Worm (Caenorhabditis elegans): Measurements from ENCODE around the gene mig-6.

mig-6 gene

DNA sequence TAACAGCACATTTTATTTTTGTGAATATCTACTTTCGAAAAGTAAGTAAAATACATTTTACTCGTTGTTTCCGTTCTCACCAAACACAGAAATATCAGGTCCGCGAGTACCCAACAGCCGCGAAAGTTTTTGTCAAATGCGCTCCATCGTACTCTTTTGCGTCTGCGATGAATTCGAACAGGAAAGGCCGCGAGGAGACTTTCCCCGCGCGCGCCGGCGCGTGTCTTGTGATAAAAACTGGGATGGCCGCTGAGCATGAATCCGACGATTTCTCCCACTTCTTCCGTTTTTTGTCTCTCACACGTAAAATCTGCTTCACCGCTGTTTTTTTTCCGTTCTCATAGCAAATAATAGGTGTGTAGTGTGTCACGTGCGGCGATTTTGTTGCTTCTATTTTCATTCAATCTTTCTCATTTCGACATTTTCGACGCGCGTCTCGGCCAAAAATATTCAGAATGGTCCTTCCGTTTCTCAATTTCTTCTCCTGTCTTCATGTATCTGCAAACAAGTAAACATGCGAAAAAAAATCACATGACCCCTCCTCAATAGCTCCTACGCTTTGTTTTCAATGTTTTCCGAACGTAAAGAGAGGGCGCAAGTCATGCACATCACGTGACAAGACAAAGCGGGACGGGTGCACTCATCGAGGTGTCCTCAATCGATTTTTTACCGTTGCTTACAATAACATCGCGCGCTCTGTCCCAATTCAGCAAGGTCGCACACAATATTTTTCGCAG, 22.8 kb upstream of the mig-6 start, which contains the start of gene uvs-1 (continued):
- peak; percentile 12 for TF ChIP-seq duxl-1 (tag; optimal IDR thresholded peaks at IDR 0.05; ENCODE audit: poor library complexity)
- peak; percentile 24 for TF ChIP-seq nhr-48 (tag; optimal IDR thresholded peaks at IDR 0.05)
- no peak for TF ChIP-seq arid-1 (GFP tag; conservative IDR thresholded peaks at IDR 0.05)
- no peak for TF ChIP-seq F10B5.3 (tag; optimal IDR thresholded peaks at IDR 0.05)
- TF ChIP-seq mep-1 (tag; optimal IDR thresholded peaks at IDR 0.05) = peak; percentile 8
- no peak; the same call in none of the 2 replicates for TF ChIP-seq lin-38 (GFP tag; IDR thresholded peaks at IDR 0.05)
- no peak for TF ChIP-seq daf-19 (GFP tag; conservative IDR thresholded peaks at IDR 0.05)
- no peak for TF ChIP-seq snpc-1.2 (GFP tag; IDR thresholded peaks at IDR 0.05)
- TF ChIP-seq fkh-10 (GFP tag; optimal IDR thresholded peaks at IDR 0.05) = peak; percentile 8
- no peak for TF ChIP-seq T26A8.4 (GFP tag; IDR thresholded peaks at IDR 0.05)
- TF ChIP-seq mxl-2 (GFP tag; conservative IDR thresholded peaks at IDR 0.05) = no peak
- TF ChIP-seq set-16 (GFP tag; IDR thresholded peaks at IDR 0.05) = no peak
- TF ChIP-seq daf-8 (GFP tag; IDR thresholded peaks at IDR 0.05) = no peak
- TF ChIP-seq ctbp-1 (GFP tag; IDR thresholded peaks at IDR 0.05) = no peak
- TF ChIP-seq lin-15B (tag; optimal IDR thresholded peaks at IDR 0.05) = no peak
- no peak for TF ChIP-seq dve-1 (tag; optimal IDR thresholded peaks at IDR 0.05; ENCODE audit: insufficient read depth)
- peak; percentile 51 for TF ChIP-seq hlh-11 (tag; optimal IDR thresholded peaks at IDR 0.05)
- no peak for TF ChIP-seq egl-27 (tag; optimal IDR thresholded peaks at IDR 0.05)
- TF ChIP-seq zag-1 (tag; optimal IDR thresholded peaks at IDR 0.05) = no peak
- TF ChIP-seq nhr-77 (tag; optimal IDR thresholded peaks at IDR 0.05) = peak; percentile 39
- peak; percentile 61 for TF ChIP-seq nhr-28 (tag; optimal IDR thresholded peaks at IDR 0.05)
- no peak for TF ChIP-seq ama-1 (optimal IDR thresholded peaks at IDR 0.05)
- TF ChIP-seq ceh-44 (GFP tag; IDR thresholded peaks at IDR 0.05) = no peak
- TF ChIP-seq nhr-111 (GFP tag; optimal IDR thresholded peaks at IDR 0.05) = no peak
- TF ChIP-seq lin-29 (GFP tag; IDR thresholded peaks at IDR 0.05) = no peak
- TF ChIP-seq tra-1 (GFP tag; IDR thresholded peaks at IDR 0.05) = no peak
- no peak for TF ChIP-seq unc-39 (tag; optimal IDR thresholded peaks at IDR 0.05)
- TF ChIP-seq ZK337.2 (GFP tag; IDR thresholded peaks at IDR 0.05) = no peak
- no peak for TF ChIP-seq rbr-2 (tag; optimal IDR thresholded peaks at IDR 0.05)
- TF ChIP-seq nhr-102 (tag; optimal IDR thresholded peaks at IDR 0.05) = no peak
- TF ChIP-seq hmg-1.1 (GFP tag; IDR thresholded peaks at IDR 0.05) = peak; percentile 38; the same call in 1 of the 2 replicates
- no peak for TF ChIP-seq ces-1 (GFP tag; optimal IDR thresholded peaks at IDR 0.05)
- no peak for TF ChIP-seq skn-1 (tag; optimal IDR thresholded peaks at IDR 0.05)
- TF ChIP-seq egl-43 (GFP tag; IDR thresholded peaks at IDR 0.05) = no peak
- TF ChIP-seq ztf-7 (tag; optimal IDR thresholded peaks at IDR 0.05) = no peak
- no peak for TF ChIP-seq nhr-42 (GFP tag; IDR thresholded peaks at IDR 0.05)
- TF ChIP-seq jun-1 (tag; optimal IDR thresholded peaks at IDR 0.05) = no peak
- TF ChIP-seq Y75B8A.6 (GFP tag; IDR thresholded peaks at IDR 0.05) = no peak
- no peak for TF ChIP-seq lir-3 (tag; optimal IDR thresholded peaks at IDR 0.05)
- TF ChIP-seq madf-5 (GFP tag; IDR thresholded peaks at IDR 0.05) = no peak
- peak in 1 of 2 experiments; percentile 69 for TF ChIP-seq daf-16 (GFP tag; optimal IDR thresholded peaks at IDR 0.05)
- peak; percentile 81 for TF ChIP-seq daf-16 (tag; optimal IDR thresholded peaks at IDR 0.05)
- TF ChIP-seq dmd-6 (GFP tag; IDR thresholded peaks at IDR 0.05) = no peak
- TF ChIP-seq php-3 (GFP tag; IDR thresholded peaks at IDR 0.05) = no peak
- TF ChIP-seq mdl-1 (tag; optimal IDR thresholded peaks at IDR 0.05) = peak; percentile 46 to 80
- peak in 1 of 2 experiments; percentile 98 for TF ChIP-seq unc-62 (GFP tag; optimal IDR thresholded peaks at IDR 0.05 in 1 of 2)
- no peak for TF ChIP-seq unc-62 (tag; optimal IDR thresholded peaks at IDR 0.05)
- no peak for TF ChIP-seq nhr-41 (GFP tag; IDR thresholded peaks at IDR 0.05)
- TF ChIP-seq hlh-30 (tag; optimal IDR thresholded peaks at IDR 0.05; ENCODE audit: insufficient read depth) = peak; percentile 93
- no peak for TF ChIP-seq pha-4 (GFP tag; IDR thresholded peaks at IDR 0.05)
- TF ChIP-seq pha-4 (tag; optimal IDR thresholded peaks at IDR 0.05) = peak; percentile 76
